Worm (Caenorhabditis elegans): ENCODE measurements around the gene ogdh-1.
A peak's percentile ranks its signal among the peaks of the same experiment; 100 is the strongest.

DNA sequence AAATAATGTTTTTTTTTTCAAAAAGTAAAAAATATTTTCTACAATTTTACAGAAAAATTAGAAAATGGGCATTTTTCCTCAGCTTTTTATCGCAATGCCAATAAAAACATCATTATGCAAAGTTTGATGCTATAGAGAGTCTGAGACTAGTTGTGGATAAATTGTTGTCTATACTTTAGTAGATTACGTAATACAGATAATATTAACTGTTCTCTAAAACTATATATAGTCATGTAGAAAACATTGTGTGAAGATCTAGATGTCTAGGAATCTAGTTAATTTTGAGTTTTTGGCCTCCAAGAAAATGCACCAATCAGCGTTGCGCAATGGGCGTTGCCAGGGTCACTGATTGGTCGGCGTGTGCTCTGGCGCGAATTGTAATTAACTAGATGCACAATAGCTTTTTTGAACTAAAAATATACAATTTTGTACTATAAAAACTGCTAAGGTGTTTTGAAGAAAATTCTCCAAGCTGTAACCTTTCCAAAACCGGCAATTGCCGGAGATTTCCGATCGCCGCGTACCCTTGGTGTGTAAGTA is 17.4 kb downstream of the ogdh-1 start:
- TF ChIP-seq unc-62 (GFP tag; optimal IDR thresholded peaks at IDR 0.05 in 1 of 2) (peak in 1 of 2 experiments; percentile 65), unc-62 (tag; optimal IDR thresholded peaks at IDR 0.05) (no peak), ZK546.5 (tag; optimal IDR thresholded peaks at IDR 0.05) (no peak), hlh-11 (tag; optimal IDR thresholded peaks at IDR 0.05) (no peak), mep-1 (tag; optimal IDR thresholded peaks at IDR 0.05) (no peak), snpc-4 (tag; optimal IDR thresholded peaks at IDR 0.05) (no peak), daf-12 (tag; optimal IDR thresholded peaks at IDR 0.05) (no peak), nhr-41 (GFP tag; IDR thresholded peaks at IDR 0.05) (no peak), lin-39 (tag; optimal IDR thresholded peaks at IDR 0.05) (no peak), fos-1 (tag; optimal IDR thresholded peaks at IDR 0.05) (no peak), nhr-237 (tag; optimal IDR thresholded peaks at IDR 0.05) (no peak), fkh-10 (GFP tag; optimal IDR thresholded peaks at IDR 0.05) (no peak)

All from whole organism, L4 larva.